Worm (Caenorhabditis elegans): ENCODE data around the gene T25F10.3.

T25F10.3 gene

ce11 chrV:6744774-6745173 is at the start of gene T25F10.3:
T25F10.3 (plus strand) TSS chrV:6745081.
- no peak for TF ChIP-seq unc-62 (GFP tag; optimal IDR thresholded peaks at IDR 0.05)

ce11 chrV:6697552-6697951 is 47.3 kb upstream of the T25F10.3 start, which contains the start of gene W02F12.2:
W02F12.2 (minus strand) TSS chrV:6697652.
- no peak for TF ChIP-seq unc-62 (GFP tag; optimal IDR thresholded peaks at IDR 0.05)

- TF ChIP-seq unc-62 (GFP tag; optimal IDR thresholded peaks at IDR 0.05) = no peak
Observed at ce11 chrV:6699021-6699420, 45.9 kb upstream of the T25F10.3 start.

- no peak for TF ChIP-seq unc-62 (GFP tag; optimal IDR thresholded peaks at IDR 0.05)
Observed at ce11 chrV:6699833-6700232, 45.0 kb upstream of the T25F10.3 start.

- TF ChIP-seq unc-62 (GFP tag; optimal IDR thresholded peaks at IDR 0.05) = no peak
Observed at ce11 chrV:6702692-6703091, 42.2 kb upstream of the T25F10.3 start, which contains the start of gene era-1. era-1 (plus strand) TSS chrV:6703057.

- no peak for TF ChIP-seq unc-62 (GFP tag; optimal IDR thresholded peaks at IDR 0.05)
Observed at ce11 chrV:6704482-6704881, 40.4 kb upstream of the T25F10.3 start.

ce11 chrV:6705367-6705766 is 39.5 kb upstream of the T25F10.3 start:
- no peak for TF ChIP-seq unc-62 (GFP tag; optimal IDR thresholded peaks at IDR 0.05)

ce11 chrV:6706771-6707170 is 38.1 kb upstream of the T25F10.3 start, which contains the start of gene W02F12.4:
W02F12.4 (minus strand) TSS chrV:6706934.
- no peak for TF ChIP-seq unc-62 (GFP tag; optimal IDR thresholded peaks at IDR 0.05)

ce11 chrV:6709050-6709683 is 35.7 kb upstream of the T25F10.3 start, which contains the start of gene dlst-1:
dlst-1 (minus strand) TSS chrV:6709101.
- no peak for TF ChIP-seq unc-62 (GFP tag; optimal IDR thresholded peaks at IDR 0.05)

ce11 chrV:6710462-6710861 is 34.4 kb upstream of the T25F10.3 start, which contains the start of gene sna-1:
sna-1 (minus strand) TSS chrV:6710679.
- no peak for TF ChIP-seq unc-62 (GFP tag; optimal IDR thresholded peaks at IDR 0.05)

ce11 chrV:6718232-6718631 is 26.6 kb upstream of the T25F10.3 start, which contains the start of gene srg-30:
srg-30 (minus strand) TSS chrV:6718332.
- TF ChIP-seq unc-62 (GFP tag; optimal IDR thresholded peaks at IDR 0.05) = no peak

- TF ChIP-seq unc-62 (GFP tag; optimal IDR thresholded peaks at IDR 0.05) = no peak
Observed at ce11 chrV:6722378-6722777, 22.5 kb upstream of the T25F10.3 start, which contains the start of gene ZC487.2. ZC487.2 (minus strand) TSS chrV:6722478.

- no peak for TF ChIP-seq unc-62 (GFP tag; optimal IDR thresholded peaks at IDR 0.05)
Observed at ce11 chrV:6726279-6726678, 18.6 kb upstream of the T25F10.3 start.

- TF ChIP-seq unc-62 (GFP tag; optimal IDR thresholded peaks at IDR 0.05) = no peak
Observed at ce11 chrV:6727222-6727621, 17.7 kb upstream of the T25F10.3 start, which contains the start of gene ZC487.1. ZC487.1 (plus strand) TSS chrV:6727522.

- no peak for TF ChIP-seq unc-62 (GFP tag; optimal IDR thresholded peaks at IDR 0.05)
Observed at ce11 chrV:6731594-6731993, 13.3 kb upstream of the T25F10.3 start, which contains the start of gene grl-9. grl-9 (minus strand) TSS chrV:6731694.

ce11 chrV:6732995-6733394 is 11.9 kb upstream of the T25F10.3 start, which contains the start of gene grl-8:
grl-8 (minus strand) TSS chrV:6733095.
- no peak for TF ChIP-seq unc-62 (GFP tag; optimal IDR thresholded peaks at IDR 0.05)

- no peak for TF ChIP-seq unc-62 (GFP tag; optimal IDR thresholded peaks at IDR 0.05)
Observed at ce11 chrV:6736108-6736507, 8.8 kb upstream of the T25F10.3 start.

All from whole organism, dauer.